Worm (Caenorhabditis elegans) whole organism, late embryonic: ENCODE data around the gene Y73B6BL.289.
A peak's percentile ranks its signal among the peaks of the same experiment; 100 is the strongest.

ENCODE experiments used
- C08G9.2 ChIP-seq: sonication (generic microtip); optimal IDR thresholded peaks from 2 replicates; lab custom pipeline; 2016; ENCODE audit warnings: mild to moderate bottlenecking, missing genetic modification characterization, moderate library complexity, missing compliant biosample characterization
- F13H6.1 ChIP-seq: sonication (generic microtip); optimal IDR thresholded peaks from 2 replicates; lab custom pipeline; 2016; ENCODE audit warnings: missing genetic modification characterization, missing compliant biosample characterization
- K02D7.2 ChIP-seq: sonication (generic microtip); optimal IDR thresholded peaks from 2 replicates; lab custom pipeline; 2017; ENCODE audit warnings: mild to moderate bottlenecking, missing genetic modification characterization, missing compliant biosample characterization
- K09A11.1 ChIP-seq: sonication (generic microtip); optimal IDR thresholded peaks from 2 replicates; lab custom pipeline; 2017; ENCODE audit warnings: antibody characterized with exemption, mild to moderate bottlenecking, missing genetic modification characterization, missing compliant biosample characterization; ENCODE audit not compliant: insufficient read depth
- Y22D7AL.16 ChIP-seq: sonication (generic microtip); optimal IDR thresholded peaks from 2 replicates; lab custom pipeline; 2016; ENCODE audit warnings: missing genetic modification characterization, missing compliant biosample characterization
- ama-1 ChIP-seq: fragments of 150-350 bp; optimal IDR thresholded peaks from 2 replicates; lab custom pipeline; 2014
- ceh-14 ChIP-seq: sonication (generic microtip); optimal IDR thresholded peaks from 2 replicates; lab custom pipeline; 2016; ENCODE audit warnings: missing genotype, missing genetic modification characterization, missing compliant biosample characterization
- ceh-2 ChIP-seq: sonication (generic microtip); optimal IDR thresholded peaks from 2 replicates; lab custom pipeline; 2016; ENCODE audit warnings: missing genotype, missing genetic modification characterization, missing compliant biosample characterization
- ceh-24 ChIP-seq: sonication (generic microtip); optimal IDR thresholded peaks from 2 replicates; lab custom pipeline; 2016; ENCODE audit warnings: mild to moderate bottlenecking, missing genetic modification characterization, missing compliant biosample characterization
- ceh-30 ChIP-seq: fragments of 150-350 bp; optimal IDR thresholded peaks from 2 replicates; lab custom pipeline; 2014; ENCODE audit warnings: missing biosample characterization, missing genetic modification characterization
- ceh-31 ChIP-seq: sonication (generic microtip); optimal IDR thresholded peaks from 2 replicates; lab custom pipeline; 2016; ENCODE audit warnings: missing genetic modification characterization, missing compliant biosample characterization
- ceh-34 ChIP-seq: sonication (generic microtip); optimal IDR thresholded peaks from 2 replicates; lab custom pipeline; 2016; ENCODE audit warnings: mild to moderate bottlenecking, missing genetic modification characterization, missing compliant biosample characterization
- ceh-45 ChIP-seq: fragments of 200-800 bp; sonication (Bioruptor generic); IDR thresholded peaks from 2 replicates; pipeline ENCODE4 v1.3.6; 2022; ENCODE audit warnings: missing genetic modification reagents, missing genetic modification characterization, missing compliant biosample characterization
- ceh-48 ChIP-seq: sonication (generic microtip); optimal IDR thresholded peaks from 2 replicates; lab custom pipeline; 2016; ENCODE audit warnings: missing genetic modification characterization, inconsistent platforms, missing compliant biosample characterization
- ceh-9 ChIP-seq: sonication (generic microtip); optimal IDR thresholded peaks from 2 replicates; lab custom pipeline; 2016; ENCODE audit warnings: mild to moderate bottlenecking, missing genetic modification characterization, inconsistent platforms, missing compliant biosample characterization
- dmd-4 ChIP-seq: sonication (generic microtip); optimal IDR thresholded peaks from 2 replicates; lab custom pipeline; 2016; ENCODE audit warnings: borderline replicate concordance, missing genetic modification characterization, missing compliant biosample characterization
- elt-2 ChIP-seq: sonication (generic microtip); optimal IDR thresholded peaks from 2 replicates; lab custom pipeline; 2016; ENCODE audit warnings: missing genetic modification reagents, missing genetic modification characterization, missing compliant biosample characterization
- ets-4 ChIP-seq: sonication (generic microtip); optimal IDR thresholded peaks from 2 replicates; lab custom pipeline; 2016; ENCODE audit warnings: missing genetic modification characterization, missing compliant biosample characterization
- eyg-1 ChIP-seq: sonication (generic microtip); optimal IDR thresholded peaks from 2 replicates; lab custom pipeline; 2016; ENCODE audit warnings: missing genotype, missing genetic modification characterization, missing compliant biosample characterization
- fax-1 ChIP-seq: sonication (generic microtip); optimal IDR thresholded peaks from 2 replicates; lab custom pipeline; 2016; ENCODE audit warnings: missing genotype, missing genetic modification characterization, missing compliant biosample characterization
- fkh-10 ChIP-seq: fragments of 150-350 bp; optimal IDR thresholded peaks from 2 replicates; lab custom pipeline; 2014; ENCODE audit warnings: missing biosample characterization, missing genetic modification reagents, missing genetic modification characterization
- fkh-6 ChIP-seq: sonication (generic microtip); optimal IDR thresholded peaks from 2 replicates; lab custom pipeline; 2016; ENCODE audit warnings: missing genetic modification characterization, missing compliant biosample characterization
- hlh-15 ChIP-seq: sonication (generic microtip); optimal IDR thresholded peaks from 2 replicates; lab custom pipeline; 2016; ENCODE audit warnings: missing genetic modification characterization, missing compliant biosample characterization
- hlh-30 ChIP-seq: sonication (generic microtip); optimal IDR thresholded peaks from 2 replicates; lab custom pipeline; 2017; ENCODE audit warnings: antibody characterized with exemption, missing genetic modification characterization, missing compliant biosample characterization; ENCODE audit not compliant: insufficient read depth
- hlh-6 ChIP-seq: sonication (generic microtip); optimal IDR thresholded peaks from 2 replicates; lab custom pipeline; 2016; ENCODE audit warnings: missing genotype, missing genetic modification characterization, missing compliant biosample characterization
- hlh-8 ChIP-seq: sonication (generic microtip); optimal IDR thresholded peaks from 2 replicates; lab custom pipeline; 2016; ENCODE audit warnings: missing genotype, missing genetic modification characterization, missing compliant biosample characterization
- madf-2 ChIP-seq: sonication (generic microtip); optimal IDR thresholded peaks from 2 replicates; lab custom pipeline; 2017; ENCODE audit warnings: missing genetic modification characterization, missing compliant biosample characterization
- nfya-1 ChIP-seq: sonication (generic microtip); optimal IDR thresholded peaks from 2 replicates; lab custom pipeline; 2017; ENCODE audit warnings: missing genetic modification characterization, mild to moderate bottlenecking, missing compliant biosample characterization, antibody characterized with exemption, moderate library complexity
- nhr-11 ChIP-seq: fragments of 150-350 bp; optimal IDR thresholded peaks from 2 replicates; lab custom pipeline; 2014; ENCODE audit warnings: missing biosample characterization, missing genetic modification characterization
- nhr-232 ChIP-seq: sonication (generic microtip); optimal IDR thresholded peaks from 2 replicates; lab custom pipeline; 2016; ENCODE audit warnings: missing genetic modification characterization, missing compliant biosample characterization
- pag-3 ChIP-seq: sonication (generic microtip); optimal IDR thresholded peaks from 2 replicates; lab custom pipeline; 2016; ENCODE audit warnings: missing compliant biosample characterization, missing genetic modification characterization, borderline replicate concordance
- ref-2 ChIP-seq: sonication (generic microtip); optimal IDR thresholded peaks from 2 replicates; lab custom pipeline; 2016; ENCODE audit warnings: missing genetic modification characterization, missing compliant biosample characterization
- rnt-1 ChIP-seq: sonication (generic microtip); optimal IDR thresholded peaks from 2 replicates; lab custom pipeline; 2016; ENCODE audit warnings: missing genetic modification characterization, missing compliant biosample characterization
- syd-9 ChIP-seq: sonication (generic microtip); optimal IDR thresholded peaks from 2 replicates; lab custom pipeline; 2016; ENCODE audit warnings: mild to moderate bottlenecking, missing genetic modification characterization, moderate library complexity, missing compliant biosample characterization
- tbx-7 ChIP-seq: sonication (generic microtip); optimal IDR thresholded peaks from 2 replicates; lab custom pipeline; 2016; ENCODE audit warnings: missing genotype, missing genetic modification characterization, missing compliant biosample characterization
- ttx-3 ChIP-seq: sonication (generic microtip); optimal IDR thresholded peaks from 2 replicates; lab custom pipeline; 2016; ENCODE audit warnings: missing genetic modification reagents, missing genetic modification characterization, missing compliant biosample characterization
- unc-3 ChIP-seq, 2 experiments: fragments of 200-800 bp in 1 of 2; sonication (Bioruptor generic) in 1 of 2; sonication (generic microtip) in 1 of 2; conservative IDR thresholded peaks in 1 of 2; optimal IDR thresholded peaks in 1 of 2; 2 replicates each; pipeline versions ENCODE4 v1.3.6 to Lab custom; 2016 to 2022; ENCODE audit warnings: missing compliant biosample characterization in 2 of 2, missing genetic modification characterization in 2 of 2, missing genetic modification reagents in 1 of 2
- unc-42 ChIP-seq: sonication (generic microtip); optimal IDR thresholded peaks from 2 replicates; lab custom pipeline; 2016; ENCODE audit warnings: missing genotype, missing genetic modification characterization, missing compliant biosample characterization
- unc-86 ChIP-seq: sonication (generic microtip); optimal IDR thresholded peaks from 2 replicates; lab custom pipeline; 2016; ENCODE audit warnings: missing genetic modification characterization, missing compliant biosample characterization
- zip-5 ChIP-seq: sonication (generic microtip); optimal IDR thresholded peaks from 2 replicates; lab custom pipeline; 2016; ENCODE audit warnings: missing genetic modification characterization, missing compliant biosample characterization
- ztf-16 ChIP-seq: sonication (generic microtip); optimal IDR thresholded peaks from 2 replicates; lab custom pipeline; 2017; ENCODE audit warnings: missing genetic modification characterization, missing compliant biosample characterization

Gene Y73B6BL.289

ce11 chrIV:6327363-6328015 lies 19.8 kb upstream of the Y73B6BL.289 start:
- TF ChIP-seq tbx-7 = no peak
- no peak for TF ChIP-seq eyg-1 (tag; lab: Kevin White, UChicago)
- TF ChIP-seq fkh-10 (GFP tag; lab: Kevin White, UChicago) = no peak
- TF ChIP-seq ceh-31 (tag; lab: Kevin White, UChicago) = peak; percentile 29
- TF ChIP-seq hlh-6 = no peak
- no peak for TF ChIP-seq ttx-3 (tag; lab: Kevin White, UChicago)
- no peak for TF ChIP-seq unc-86 (tag; lab: Kevin White, UChicago)
- TF ChIP-seq ztf-16 = no peak
- no peak for TF ChIP-seq ceh-9 (tag; lab: Kevin White, UChicago)
- no peak for TF ChIP-seq elt-2 (tag; lab: Kevin White, UChicago)
- TF ChIP-seq fax-1 (tag; lab: Kevin White, UChicago) = no peak
- TF ChIP-seq ceh-2 (tag; lab: Kevin White, UChicago) = no peak
- TF ChIP-seq Y22D7AL.16 = no peak
- no peak for TF ChIP-seq hlh-8
- no peak for TF ChIP-seq syd-9 (tag; lab: Kevin White, UChicago)
- TF ChIP-seq ceh-24 = no peak
- TF ChIP-seq unc-42 (tag; lab: Kevin White, UChicago) = peak; percentile 43
- no peak for TF ChIP-seq ceh-34 (tag; lab: Kevin White, UChicago)
- TF ChIP-seq nfya-1 (tag; lab: Kevin White, UChicago) = peak; percentile 22
- TF ChIP-seq nhr-11 = no peak
- peak; percentile 51 for TF ChIP-seq ceh-48 (tag; lab: Kevin White, UChicago)
- no peak for TF ChIP-seq ref-2 (tag; lab: Kevin White, UChicago)

- TF ChIP-seq ceh-14 (tag; lab: Kevin White, UChicago) (no peak), rnt-1 (no peak), ama-1 (no peak), ceh-48 (tag; lab: Kevin White, UChicago) (no peak), Y22D7AL.16 (no peak), fkh-6 (tag; lab: Kevin White, UChicago) (no peak), fax-1 (tag; lab: Kevin White, UChicago) (no peak), unc-3 (GFP tag; conservative IDR thresholded peaks at IDR 0.05; lab: Robert Waterston, UW) (no peak), unc-3 (tag; optimal IDR thresholded peaks at IDR 0.05; lab: Kevin White, UChicago) (no peak), unc-42 (tag; lab: Kevin White, UChicago) (no peak), madf-2 (tag; lab: Kevin White, UChicago) (no peak), ceh-30 (tag; lab: Kevin White, UChicago) (no peak), ref-2 (tag; lab: Kevin White, UChicago) (no peak), hlh-30 (tag; lab: Kevin White, UChicago) (no peak), hlh-15 (tag; lab: Kevin White, UChicago) (no peak), ceh-24 (no peak), ceh-45 (GFP tag; lab: Robert Waterston, UW) (no peak), pag-3 (tag; lab: Kevin White, UChicago) (no peak)
Measured at ce11 chrIV:6328198-6328597, 19.1 kb upstream of the Y73B6BL.289 start.

DNA sequence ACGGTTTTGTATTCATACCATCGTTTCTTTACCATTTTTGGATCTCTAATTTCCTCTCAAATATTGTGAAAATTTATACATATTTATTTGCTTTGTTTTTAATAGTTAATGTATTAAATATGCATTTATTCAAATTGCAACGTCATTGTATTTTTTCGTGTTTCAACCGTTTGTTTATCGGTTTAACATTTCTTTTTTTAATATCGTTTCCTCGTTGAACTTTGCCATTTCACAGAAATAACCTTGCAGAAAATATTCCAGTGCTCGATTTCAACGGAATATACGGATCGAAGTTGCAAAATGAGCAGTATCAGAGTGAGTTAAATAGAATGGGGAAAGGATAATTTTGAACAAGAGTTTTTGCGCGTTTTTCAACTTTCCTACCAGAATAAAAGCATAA lies 18.0 kb upstream of the Y73B6BL.289 start, which contains the start of gene seu-1:
TSS of gene seu-1 (plus strand) at position 301 of the 400 bp plus-strand sequence.
- TF ChIP-seq F13H6.1 (tag; lab: Kevin White, UChicago) (no peak), hlh-8 (no peak), zip-5 (tag; lab: Kevin White, UChicago) (no peak), K02D7.2 (tag; lab: Kevin White, UChicago) (no peak), nhr-232 (tag; lab: Kevin White, UChicago) (no peak), ets-4 (tag; lab: Kevin White, UChicago) (no peak), dmd-4 (tag; lab: Kevin White, UChicago) (no peak), C08G9.2 (tag; lab: Kevin White, UChicago) (no peak), K09A11.1 (tag; lab: Kevin White, UChicago) (no peak), Y22D7AL.16 (no peak)
